Fruit fly (Drosophila melanogaster) whole organism, wandering third instar larva: ENCODE results near the gene CtBP.

Experiments used
- CG32264 ChIP-seq: fragments of 200-800 bp; sonication (Bioruptor generic); optimal IDR thresholded peaks from 2 replicates; lab custom pipeline; 2016; ENCODE audit warnings: missing biosample characterization, missing genetic modification characterization
- Dfd ChIP-seq: fragments of >200 bp; optimal IDR thresholded peaks from 2 replicates; lab custom pipeline; 2017; ENCODE audit warnings: missing biosample characterization, missing genetic modification characterization
- Dif ChIP-seq: fragments of 200-275, 200-300 bp; sonication (Bioruptor generic); optimal IDR thresholded peaks from 2 replicates; lab custom pipeline; 2018; ENCODE audit warnings: missing biosample characterization, missing genetic modification characterization; ENCODE audit not compliant: partially characterized antibody
- GATAd ChIP-seq: sonication (Bioruptor generic); optimal IDR thresholded peaks from 2 replicates; lab custom pipeline; 2016; ENCODE audit warnings: missing biosample characterization, missing genetic modification characterization
- Hr78 ChIP-seq: fragments of >200 bp; optimal IDR thresholded peaks from 2 replicates; lab custom pipeline; 2017; ENCODE audit warnings: missing biosample characterization, missing genetic modification characterization
- Hr83 ChIP-seq: fragments of 200-300 bp; sonication (Bioruptor generic); optimal IDR thresholded peaks from 2 replicates; lab custom pipeline; 2016; ENCODE audit warnings: missing biosample characterization, mild to moderate bottlenecking, missing genetic modification characterization, moderate library complexity; ENCODE audit not compliant: poor library complexity, severe bottlenecking
- Jra ChIP-seq: sonication (Bioruptor generic); optimal IDR thresholded peaks from 2 replicates; lab custom pipeline; 2016; ENCODE audit warnings: missing biosample characterization, missing genetic modification characterization
- Myc ChIP-seq: fragments of >200 bp; optimal IDR thresholded peaks from 2 replicates; lab custom pipeline; 2017
- N ChIP-seq: fragments of >200 bp; optimal IDR thresholded peaks from 2 replicates; lab custom pipeline; 2018; ENCODE audit warnings: missing biosample characterization, missing external identifiers, missing genetic modification characterization
- OdsH ChIP-seq: fragments of 200-800 bp; sonication (Bioruptor generic); optimal IDR thresholded peaks from 2 replicates; lab custom pipeline; 2016; ENCODE audit warnings: missing biosample characterization, mild to moderate bottlenecking, missing genetic modification characterization
- Rel ChIP-seq, 2 experiments: fragments of 200-800 bp; sonication (Bioruptor generic) in 1 of 2; optimal IDR thresholded peaks; 2 replicates in 1 of 2; 3 replicates in 1 of 2; lab custom pipeline; 2016 to 2019; ENCODE audit warnings: mild to moderate bottlenecking in 2 of 2, missing biosample characterization in 2 of 2, missing genetic modification characterization in 2 of 2, moderate library complexity in 1 of 2
- Sp1 ChIP-seq: fragments of 200-800 bp; sonication (Bioruptor generic); optimal IDR thresholded peaks from 3 replicates; lab custom pipeline; 2019; ENCODE audit warnings: missing biosample characterization, mild to moderate bottlenecking, missing genetic modification characterization, moderate library complexity
- Vsx2 ChIP-seq: fragments of 200-300, 225-300 bp; sonication (Bioruptor generic); optimal IDR thresholded peaks from 2 replicates; lab custom pipeline; 2018; ENCODE audit warnings: missing biosample characterization, missing genetic modification characterization; ENCODE audit not compliant: partially characterized antibody
- br ChIP-seq: fragments of 200-800 bp; sonication (Bioruptor generic); optimal IDR thresholded peaks from 2 replicates; lab custom pipeline; 2016; ENCODE audit warnings: missing biosample characterization, missing genetic modification characterization
- brk ChIP-seq: fragments of 200-800 bp; sonication (Bioruptor generic); optimal IDR thresholded peaks from 2 replicates; lab custom pipeline; 2016; ENCODE audit warnings: missing biosample characterization, mild to moderate bottlenecking, missing genetic modification characterization
- dl ChIP-seq, 2 experiments: fragments of 175-275, 200-275 bp in 1 of 2; fragments of 200-275 bp in 1 of 2; sonication (Bioruptor generic); optimal IDR thresholded peaks; lab custom pipeline; 2018; ENCODE audit warnings: mild to moderate bottlenecking in 2 of 2, missing biosample characterization in 2 of 2, missing genetic modification characterization in 2 of 2, moderate library complexity in 2 of 2; ENCODE audit not compliant: partially characterized antibody in 2 of 2, insufficient read depth in 1 of 2
- dmrt93B ChIP-seq: fragments of 200-800 bp; sonication (Bioruptor generic); optimal IDR thresholded peaks from 2 replicates; lab custom pipeline; 2018; ENCODE audit warnings: missing biosample characterization, mild to moderate bottlenecking, missing genetic modification characterization
- dsf ChIP-seq: sonication (Bioruptor generic); optimal IDR thresholded peaks from 2 replicates; lab custom pipeline; 2016; ENCODE audit warnings: missing biosample characterization, missing genetic modification characterization, borderline replicate concordance
- ey ChIP-seq: fragments of 200-800 bp; sonication (Bioruptor generic); optimal IDR thresholded peaks from 2 replicates; lab custom pipeline; 2016; ENCODE audit warnings: missing biosample characterization, missing genetic modification characterization
- foxo ChIP-seq, 2 experiments: fragments of 200-800 bp; sonication (Bioruptor generic); optimal IDR thresholded peaks; 2 replicates in 1 of 2; 3 replicates in 1 of 2; lab custom pipeline; 2016 to 2017; ENCODE audit warnings: missing biosample characterization in 2 of 2, missing genetic modification characterization in 2 of 2
- fru ChIP-seq: fragments of 200-800 bp; sonication (Bioruptor generic); optimal IDR thresholded peaks from 3 replicates; lab custom pipeline; 2016; ENCODE audit warnings: missing biosample characterization, mild to moderate bottlenecking, missing genetic modification characterization
- lola ChIP-seq: fragments of >200 bp; optimal IDR thresholded peaks from 2 replicates; lab custom pipeline; 2017; ENCODE audit warnings: missing biosample characterization, missing genetic modification characterization
- pan ChIP-seq: fragments of >200 bp; optimal IDR thresholded peaks from 2 replicates; lab custom pipeline; 2017
- psq ChIP-seq: fragments of 200-800 bp; sonication (Bioruptor generic); optimal IDR thresholded peaks from 3 replicates; lab custom pipeline; 2017; ENCODE audit warnings: missing biosample characterization, mild to moderate bottlenecking, missing genetic modification characterization, moderate library complexity
- sv ChIP-seq: fragments of 200-800 bp; sonication (Bioruptor generic); optimal IDR thresholded peaks from 3 replicates; lab custom pipeline; 2016; ENCODE audit warnings: missing biosample characterization, missing genetic modification characterization
- tai ChIP-seq: sonication (Bioruptor generic); optimal IDR thresholded peaks from 2 replicates; lab custom pipeline; 2016; ENCODE audit warnings: missing biosample characterization, missing genetic modification characterization
- usp ChIP-seq: fragments of >200 bp; optimal IDR thresholded peaks from 2 replicates; lab custom pipeline; 2017; ENCODE audit warnings: missing biosample characterization, missing genetic modification characterization
- woc ChIP-seq: sonication (Bioruptor generic); optimal IDR thresholded peaks from 2 replicates; lab custom pipeline; 2016; ENCODE audit warnings: missing biosample characterization, mild to moderate bottlenecking, missing genetic modification characterization

The CtBP gene

DNA sequence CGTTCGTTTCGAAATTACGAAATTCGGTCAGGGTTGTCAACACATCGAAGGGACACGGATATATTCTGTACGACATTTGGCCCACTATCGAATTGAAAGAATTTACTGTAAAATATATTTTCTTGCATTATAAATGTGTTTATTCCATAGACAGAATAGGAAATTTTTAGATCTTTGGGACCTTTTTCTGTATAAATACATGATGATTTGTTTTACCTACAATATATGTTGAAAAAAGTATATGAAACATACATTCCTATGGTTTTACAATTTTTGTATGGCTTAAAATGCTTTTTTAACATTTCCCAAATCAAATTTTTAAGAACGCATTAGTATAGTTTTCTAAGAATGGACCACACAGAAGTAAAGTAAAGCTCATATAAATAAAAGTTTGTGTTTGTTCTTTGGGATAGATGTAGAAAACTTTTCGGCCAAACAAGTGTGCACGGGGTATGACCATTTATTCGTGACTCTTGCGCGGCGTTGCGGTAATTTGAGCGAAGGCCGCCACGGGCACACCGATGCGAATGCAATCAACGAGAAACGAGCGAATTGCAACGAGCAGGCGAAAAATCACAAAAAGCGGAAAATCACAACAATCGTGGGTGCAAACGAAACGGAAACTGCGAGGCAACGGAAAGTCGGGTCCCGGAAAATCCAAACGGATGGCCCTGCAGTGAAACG lies 13.8 kb upstream of the CtBP start, which contains the start of the genes CG17327, CG44194 and CG7518:
CG17327 (minus strand) TSS at position 177 of the 684 bp plus-strand sequence.
CG44194 (minus strand) TSS at position 177 of the 684 bp plus-strand sequence.
CG7518 (plus strand) TSS at position 540 of the 684 bp plus-strand sequence.
- TF ChIP-seq OdsH (GFP tag; lab: Kevin White, UChicago) = no peak
- TF ChIP-seq psq (GFP tag; lab: Kevin White, UChicago) = peak; percentile 7
- no peak for TF ChIP-seq Dfd
- TF ChIP-seq ey = peak; percentile 28
- TF ChIP-seq N = peak; percentile 25
- TF ChIP-seq Hr83 (GFP tag; lab: Kevin White, UChicago) = peak; percentile 43
- no peak for TF ChIP-seq Rel (GFP tag; optimal IDR thresholded peaks at IDR 0.05; lab: Kevin White, UChicago)
- TF ChIP-seq Rel (tag; optimal IDR thresholded peaks at IDR 0.05; lab: Kevin White, UChicago) = peak; percentile 82
- TF ChIP-seq Hr78 (GFP tag; lab: Kevin White, UChicago) = no peak
- TF ChIP-seq, all 38 proteins: peak for 5

dm6 chr3R:12998234-12998591 lies 13.2 kb upstream of the CtBP start:
- TF ChIP-seq usp = no peak
- no peak for TF ChIP-seq Sp1
- TF ChIP-seq Dfd = no peak
- TF ChIP-seq Hr83 (GFP tag; lab: Kevin White, UChicago) = no peak
- TF ChIP-seq dmrt93B (GFP tag; lab: Kevin White, UChicago) = no peak
- TF ChIP-seq Dif (GFP tag; lab: Kevin White, UChicago) = no peak
- no peak for TF ChIP-seq Rel (GFP tag; optimal IDR thresholded peaks at IDR 0.05; lab: Kevin White, UChicago)
- no peak for TF ChIP-seq Rel (tag; optimal IDR thresholded peaks at IDR 0.05; lab: Kevin White, UChicago)
- no peak for TF ChIP-seq woc
- no peak for TF ChIP-seq GATAd (GFP tag; lab: Kevin White, UChicago)
- no peak for TF ChIP-seq br
- no peak for TF ChIP-seq dsf (GFP tag; lab: Kevin White, UChicago)
- TF ChIP-seq foxo (GFP tag; optimal IDR thresholded peaks at IDR 0.05; lab: Kevin White, UChicago) = no peak
- no peak for TF ChIP-seq Vsx2 (GFP tag; lab: Kevin White, UChicago)
- TF ChIP-seq OdsH (GFP tag; lab: Kevin White, UChicago) = no peak
- TF ChIP-seq, all 38 proteins: peak for 0

DNA sequence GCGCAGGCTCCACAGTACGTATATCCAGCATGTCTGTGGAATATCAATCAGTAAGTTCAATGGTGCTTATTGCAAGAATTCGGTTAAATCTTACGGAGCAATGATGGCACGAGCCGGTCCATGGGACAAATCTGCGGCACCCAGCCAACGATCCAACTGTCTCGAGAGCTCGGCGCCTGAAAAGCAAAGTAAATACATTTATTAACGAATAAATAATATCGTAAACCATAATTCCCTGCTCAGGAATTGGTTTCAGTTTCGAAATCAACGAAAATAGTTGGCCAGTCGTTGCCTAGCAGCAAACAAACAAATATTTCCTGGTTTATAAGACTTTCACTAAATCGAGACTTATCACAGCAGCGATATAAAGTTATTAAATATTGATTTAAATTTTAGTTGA lies 1.9 kb upstream of the CtBP start, which contains the start of gene CG11656:
CG11656 (plus strand) TSS at position 301 of the 400 bp plus-strand sequence.
- TF ChIP-seq pan (lab: Kevin White, UChicago) (no peak), Hr78 (GFP tag; lab: Kevin White, UChicago) (no peak), brk (GFP tag; lab: Kevin White, UChicago) (no peak), CG32264 (GFP tag; lab: Kevin White, UChicago) (no peak), Jra (no peak), dl (GFP tag; optimal IDR thresholded peaks at IDR 0.05; lab: Kevin White, UChicago; ENCODE audit: insufficient read depth in 1 of 2, partially characterized antibody in 2 of 2) (no peak), Myc (lab: Kevin White, UChicago) (no peak), GATAd (GFP tag; lab: Kevin White, UChicago) (no peak)

dm6 chr3R:13010905-13011620 lies 386 bp upstream of the CtBP start, which contains the start of gene CG8031:
TSS of gene CG8031 (minus strand) at chr3R:13011310.
- no peak for TF ChIP-seq OdsH (GFP tag; lab: Kevin White, UChicago)
- TF ChIP-seq N = peak; percentile 45
- no peak for TF ChIP-seq dmrt93B (GFP tag; lab: Kevin White, UChicago)
- peak; percentile 4 for TF ChIP-seq Dif (GFP tag; lab: Kevin White, UChicago)
- TF ChIP-seq fru = peak; percentile 88
- TF ChIP-seq tai (GFP tag; lab: Kevin White, UChicago) = no peak
- TF ChIP-seq brk (GFP tag; lab: Kevin White, UChicago) = no peak
- no peak for TF ChIP-seq sv (GFP tag; lab: Kevin White, UChicago)
- TF ChIP-seq lola (GFP tag; lab: Kevin White, UChicago) = no peak
- TF ChIP-seq woc = no peak
- TF ChIP-seq Hr83 (GFP tag; lab: Kevin White, UChicago) = no peak
- no peak for TF ChIP-seq GATAd (GFP tag; lab: Kevin White, UChicago)
